Worm (Caenorhabditis elegans) whole organism, young adult: ENCODE results near the gene ymel-1.
A peak's percentile ranks its signal among the peaks of the same experiment; 100 is the strongest.

Experiments used
- C17E4.6 ChIP-seq: fragments of 200-800 bp; sonication (Bioruptor generic); IDR thresholded peaks from 2 replicates; pipeline ENCODE4 v1.3.6; 2022; ENCODE audit warnings: missing genetic modification reagents, missing genetic modification characterization, missing compliant biosample characterization
- F55B11.4 ChIP-seq: sonication (generic microtip); optimal IDR thresholded peaks from 2 replicates; lab custom pipeline; 2016; ENCODE audit warnings: missing compliant biosample characterization, missing genetic modification characterization, borderline replicate concordance; ENCODE audit not compliant: insufficient read depth
- K12H6.12 ChIP-seq: fragments of 200-800 bp; sonication (Bioruptor generic); optimal IDR thresholded peaks from 2 replicates; lab custom pipeline; 2018; ENCODE audit warnings: mild to moderate bottlenecking, missing genetic modification characterization, missing compliant biosample characterization
- T07F8.4 ChIP-seq: sonication (generic microtip); optimal IDR thresholded peaks from 2 replicates; lab custom pipeline; 2016; ENCODE audit warnings: mild to moderate bottlenecking, missing genetic modification characterization, moderate library complexity, missing compliant biosample characterization
- Y67H2A.10 ChIP-seq: fragments of 200-800 bp; sonication (Bioruptor generic); conservative IDR thresholded peaks from 2 replicates; pipeline ENCODE4 v1.3.6; 2022; ENCODE audit warnings: missing genetic modification reagents, missing genetic modification characterization, missing compliant biosample characterization
- aptf-2 ChIP-seq: fragments of 200-800 bp; sonication (Bioruptor generic); conservative IDR thresholded peaks from 2 replicates; pipeline ENCODE4 v1.3.6; 2022; ENCODE audit warnings: missing genetic modification reagents, missing genetic modification characterization, missing compliant biosample characterization
- aptf-3 ChIP-seq: fragments of 200-800 bp; sonication (Bioruptor generic); IDR thresholded peaks from 2 replicates; pipeline ENCODE4 v1.3.6; 2022; ENCODE audit warnings: missing genetic modification characterization, missing compliant biosample characterization
- attf-3 ChIP-seq: fragments of 200-800 bp; sonication (Bioruptor generic); conservative IDR thresholded peaks from 2 replicates; pipeline ENCODE4 v1.3.6; 2022; ENCODE audit warnings: missing genetic modification reagents, missing genetic modification characterization, missing compliant biosample characterization
- attf-6 ChIP-seq: fragments of 200-800 bp; sonication (Bioruptor generic); IDR thresholded peaks from 2 replicates; pipeline ENCODE4 v1.3.6; 2022; ENCODE audit warnings: missing genetic modification reagents, missing genetic modification characterization, missing compliant biosample characterization
- bed-2 ChIP-seq: fragments of 200-800 bp; sonication (Bioruptor generic); IDR thresholded peaks from 2 replicates; pipeline ENCODE4 v1.3.6; 2022; ENCODE audit warnings: missing genetic modification reagents, missing genetic modification characterization, missing compliant biosample characterization
- cebp-1 ChIP-seq, 2 experiments: fragments of 200-800 bp in 1 of 2; sonication (Bioruptor generic) in 1 of 2; sonication (generic microtip) in 1 of 2; IDR thresholded peaks in 1 of 2; optimal IDR thresholded peaks in 1 of 2; 2 replicates each; pipeline versions ENCODE4 v1.3.6 to Lab custom; 2017 to 2022; ENCODE audit warnings: missing compliant biosample characterization in 2 of 2, missing genetic modification characterization in 2 of 2, mild to moderate bottlenecking in 1 of 2, missing genetic modification reagents in 1 of 2, moderate library complexity in 1 of 2
- ceh-27 ChIP-seq: fragments of 200-800 bp; sonication (Bioruptor generic); optimal IDR thresholded peaks from 2 replicates; lab custom pipeline; 2018; ENCODE audit warnings: mild to moderate bottlenecking, missing genetic modification characterization, moderate library complexity, missing compliant biosample characterization
- ceh-91 ChIP-seq: fragments of 200-800 bp; sonication (Bioruptor generic); IDR thresholded peaks from 2 replicates; pipeline ENCODE4 v1.3.6; 2022; ENCODE audit warnings: missing genetic modification reagents, missing genetic modification characterization, missing compliant biosample characterization
- egrh-3 ChIP-seq: fragments of 200-800 bp; sonication (Bioruptor generic); IDR thresholded peaks from 2 replicates; pipeline ENCODE4 v1.3.6; 2022; ENCODE audit warnings: missing genetic modification reagents, missing genetic modification characterization, missing compliant biosample characterization
- him-1 ChIP-seq: sonication (generic microtip); optimal IDR thresholded peaks from 2 replicates; lab custom pipeline; 2016; ENCODE audit warnings: missing genotype, missing genetic modification reagents, missing genetic modification characterization, missing compliant biosample characterization
- hmg-1.2 ChIP-seq: fragments of 200-800 bp; sonication (Bioruptor generic); IDR thresholded peaks from 2 replicates; pipeline ENCODE4 v1.3.6; 2022; ENCODE audit warnings: missing genetic modification reagents, missing genetic modification characterization, missing compliant biosample characterization
- hsf-1 ChIP-seq: fragments of 200-800 bp; sonication (Bioruptor generic); IDR thresholded peaks from 2 replicates; pipeline ENCODE4 v1.3.6; 2022; ENCODE audit warnings: missing genetic modification reagents, missing genetic modification characterization, missing compliant biosample characterization
- let-526 ChIP-seq: fragments of 200-800 bp; sonication (Bioruptor generic); IDR thresholded peaks from 2 replicates; pipeline ENCODE4 v1.3.6; 2022; ENCODE audit warnings: missing genetic modification reagents, missing genetic modification characterization, missing compliant biosample characterization
- let-607 ChIP-seq, 2 experiments: fragments of 200-800 bp in 1 of 2; sonication (Bioruptor generic) in 1 of 2; sonication (generic microtip) in 1 of 2; optimal IDR thresholded peaks; 2 replicates each; lab custom pipeline; 2016 to 2018; ENCODE audit warnings: mild to moderate bottlenecking in 2 of 2, missing compliant biosample characterization in 2 of 2, missing genetic modification characterization in 2 of 2, moderate library complexity in 2 of 2, missing genotype in 1 of 2
- lin-26 ChIP-seq: fragments of 200-800 bp; sonication (Bioruptor generic); IDR thresholded peaks from 2 replicates; pipeline ENCODE4 v1.3.6; 2022; ENCODE audit warnings: missing genetic modification reagents, missing genetic modification characterization, missing compliant biosample characterization
- lin-54 ChIP-seq: fragments of 200-800 bp; sonication (Bioruptor generic); optimal IDR thresholded peaks from 2 replicates; lab custom pipeline; 2018; ENCODE audit warnings: mild to moderate bottlenecking, missing genetic modification characterization, missing compliant biosample characterization
- lir-1 ChIP-seq: fragments of 200-800 bp; sonication (Bioruptor generic); conservative IDR thresholded peaks from 2 replicates; pipeline ENCODE4 v1.3.6; 2022; ENCODE audit warnings: missing genetic modification reagents, missing genetic modification characterization, missing compliant biosample characterization
- lsl-1 ChIP-seq: fragments of 200-800 bp; sonication (Bioruptor generic); optimal IDR thresholded peaks from 2 replicates; lab custom pipeline; 2018; ENCODE audit warnings: mild to moderate bottlenecking, missing genetic modification characterization, moderate library complexity, missing compliant biosample characterization
- madf-10 ChIP-seq: sonication (generic microtip); optimal IDR thresholded peaks from 2 replicates; lab custom pipeline; 2016; ENCODE audit warnings: mild to moderate bottlenecking, missing genetic modification characterization, missing compliant biosample characterization
- madf-6 ChIP-seq: fragments of 200-800 bp; sonication (Bioruptor generic); IDR thresholded peaks from 2 replicates; pipeline ENCODE4 v1.3.6; 2022; ENCODE audit warnings: missing genetic modification reagents, missing genetic modification characterization, missing compliant biosample characterization
- madf-8 ChIP-seq: fragments of 200-800 bp; sonication (Bioruptor generic); conservative IDR thresholded peaks from 2 replicates; pipeline ENCODE4 v1.3.6; 2022; ENCODE audit warnings: missing genetic modification reagents, missing genetic modification characterization, missing compliant biosample characterization
- mcd-1 ChIP-seq: fragments of 200-800 bp; sonication (Bioruptor generic); IDR thresholded peaks from 2 replicates; pipeline ENCODE4 v1.3.6; 2022; ENCODE audit warnings: missing genetic modification reagents, missing genetic modification characterization, missing compliant biosample characterization
- mel-28 ChIP-seq: sonication (generic microtip); optimal IDR thresholded peaks from 2 replicates; lab custom pipeline; 2016; ENCODE audit warnings: borderline replicate concordance, mild to moderate bottlenecking, missing genetic modification characterization, missing compliant biosample characterization
- nfya-1 ChIP-seq: sonication (generic microtip); optimal IDR thresholded peaks from 2 replicates; lab custom pipeline; 2017; ENCODE audit warnings: antibody characterized with exemption, missing compliant biosample characterization, missing genetic modification characterization, borderline replicate concordance; ENCODE audit not compliant: insufficient read depth
- nfyb-1 ChIP-seq: fragments of 200-800 bp; sonication (Bioruptor generic); IDR thresholded peaks from 2 replicates; pipeline ENCODE4 v1.3.6; 2022; ENCODE audit warnings: missing genetic modification reagents, missing genetic modification characterization, missing compliant biosample characterization
- pha-4 ChIP-seq: fragments of 150-350 bp; sonication (generic microtip); optimal IDR thresholded peaks from 2 replicates; lab custom pipeline; 2014; ENCODE audit warnings: missing biosample characterization, missing genetic modification reagents, missing genetic modification characterization
- rcor-1 ChIP-seq: fragments of 200-800 bp; sonication (Bioruptor generic); IDR thresholded peaks from 2 replicates; pipeline ENCODE4 v1.3.6; 2022; ENCODE audit warnings: missing genetic modification reagents, missing genetic modification characterization, missing compliant biosample characterization
- rec-8 ChIP-seq, 2 experiments: sonication (generic microtip); optimal IDR thresholded peaks; 2 replicates each; lab custom pipeline; 2016; ENCODE audit warnings: mild to moderate bottlenecking in 2 of 2, missing genetic modification characterization in 2 of 2, missing genetic modification reagents in 2 of 2, missing genotype in 2 of 2, missing biosample characterization in 1 of 2, missing compliant biosample characterization in 1 of 2, moderate library complexity in 1 of 2
- repo-1 ChIP-seq: sonication (generic microtip); optimal IDR thresholded peaks from 2 replicates; lab custom pipeline; 2017; ENCODE audit warnings: mild to moderate bottlenecking, missing genetic modification characterization, missing compliant biosample characterization
- snpc-1.1 ChIP-seq: sonication (generic microtip); optimal IDR thresholded peaks from 2 replicates; lab custom pipeline; 2017; ENCODE audit warnings: missing genetic modification characterization, mild to moderate bottlenecking, missing compliant biosample characterization, antibody characterized with exemption, moderate library complexity, missing genotype, missing genetic modification reagents; ENCODE audit not compliant: insufficient read depth
- snpc-1.3 ChIP-seq: sonication (generic microtip); optimal IDR thresholded peaks from 2 replicates; lab custom pipeline; 2017; ENCODE audit warnings: missing genetic modification characterization, mild to moderate bottlenecking, missing compliant biosample characterization, antibody characterized with exemption, moderate library complexity, missing genotype, missing genetic modification reagents; ENCODE audit not compliant: insufficient read depth
- snpc-3.4 ChIP-seq: sonication (generic microtip); optimal IDR thresholded peaks from 2 replicates; lab custom pipeline; 2017; ENCODE audit warnings: missing genetic modification characterization, mild to moderate bottlenecking, missing compliant biosample characterization, antibody characterized with exemption, moderate library complexity, missing genotype, missing genetic modification reagents
- snpc-4 ChIP-seq, 5 experiments: fragments of 150-350 bp in 1 of 5; sonication (generic microtip) in 4 of 5; optimal IDR thresholded peaks; 2 replicates each; lab custom pipeline; 2014 to 2018; ENCODE audit warnings: missing genetic modification characterization in 5 of 5, missing biosample characterization in 3 of 5, antibody characterized with exemption in 2 of 5, mild to moderate bottlenecking in 2 of 5, missing compliant biosample characterization in 2 of 5, missing genotype in 2 of 5, moderate library complexity in 2 of 5, missing genetic modification reagents in 1 of 5
- somi-1 ChIP-seq: fragments of 200-800 bp; sonication (Bioruptor generic); optimal IDR thresholded peaks from 2 replicates; lab custom pipeline; 2018; ENCODE audit warnings: mild to moderate bottlenecking, missing genetic modification characterization, missing compliant biosample characterization
- unc-130 ChIP-seq: sonication (generic microtip); optimal IDR thresholded peaks from 2 replicates; lab custom pipeline; 2016; ENCODE audit warnings: missing genetic modification reagents, missing genetic modification characterization, missing compliant biosample characterization
- unc-62 ChIP-seq: fragments of 150-350 bp; optimal IDR thresholded peaks from 2 replicates; lab custom pipeline; 2014; ENCODE audit warnings: missing biosample characterization, missing genetic modification reagents, missing genetic modification characterization
- xnd-1 ChIP-seq: sonication (generic microtip); optimal IDR thresholded peaks from 2 replicates; lab custom pipeline; 2016; ENCODE audit warnings: missing genotype, missing genetic modification reagents, missing genetic modification characterization, missing compliant biosample characterization
- ztf-18 ChIP-seq: sonication (generic microtip); optimal IDR thresholded peaks from 2 replicates; lab custom pipeline; 2016; ENCODE audit warnings: missing genotype, mild to moderate bottlenecking, missing genetic modification characterization, missing compliant biosample characterization

The ymel-1 gene

ce11 chrIII:10460427-10461163 is 44.7 kb downstream of the ymel-1 start, which contains the start of gene ecps-1 (continued):
- TF ChIP-seq attf-3 (GFP tag; lab: Robert Waterston, UW) (peak; percentile 70), somi-1 (GFP tag; lab: Kevin White, UChicago) (peak; percentile 48), snpc-1.1 (tag; lab: Kevin White, UChicago) (peak; percentile 73), ceh-91 (peak; percentile 86), nfya-1 (tag; lab: Kevin White, UChicago) (no peak), egrh-3 (GFP tag; lab: Robert Waterston, UW) (peak; percentile 44; the same call in 1 of the 2 replicates), hsf-1 (GFP tag; lab: Robert Waterston, UW) (no peak), mcd-1 (GFP tag; lab: Robert Waterston, UW) (peak; percentile 98), unc-62 (GFP tag; lab: Kevin White, UChicago) (no peak), lin-26 (GFP tag; lab: Robert Waterston, UW) (peak; percentile 25; the same call in 1 of the 2 replicates), him-1 (tag; lab: Kevin White, UChicago) (no peak), let-526 (GFP tag; lab: Robert Waterston, UW) (peak; percentile 68; the same call in 1 of the 2 replicates), nfyb-1 (GFP tag; lab: Robert Waterston, UW) (0 out of 2 replicates have a peak, but pooled peaks have one; percentile 54), xnd-1 (no peak), madf-10 (tag; lab: Kevin White, UChicago) (peak; percentile 76), let-607 (tag; optimal IDR thresholded peaks at IDR 0.05; lab: Kevin White, UChicago) (peak; percentile 14 to 19), lir-1 (peak; percentile 88), unc-130 (GFP tag; lab: Kevin White, UChicago) (peak; percentile 93), madf-8 (GFP tag; lab: Robert Waterston, UW) (peak; percentile 68), Y67H2A.10 (GFP tag; lab: Robert Waterston, UW) (peak; percentile 62; the same call in 1 of the 2 replicates), lsl-1 (GFP tag; lab: Kevin White, UChicago) (peak; percentile 79), C17E4.6 (peak; percentile 70), aptf-2 (GFP tag; lab: Robert Waterston, UW) (peak; percentile 74; the same call in 1 of the 2 replicates), T07F8.4 (tag; lab: Kevin White, UChicago) (peak; percentile 60), ztf-18 (tag; lab: Kevin White, UChicago) (peak; percentile 61), attf-6 (GFP tag; lab: Robert Waterston, UW) (peak; percentile 78; the same call in 1 of the 2 replicates), hmg-1.2 (GFP tag; lab: Robert Waterston, UW) (peak; percentile 82), F55B11.4 (tag; lab: Kevin White, UChicago) (no peak), K12H6.12 (tag; lab: Kevin White, UChicago) (peak; percentile 63), madf-6 (GFP tag; lab: Robert Waterston, UW) (peak; percentile 84), aptf-3 (GFP tag; lab: Robert Waterston, UW) (no peak), snpc-4 (GFP tag; optimal IDR thresholded peaks at IDR 0.05; lab: Kevin White, UChicago) (peak; percentile 76), snpc-4 (tag; optimal IDR thresholded peaks at IDR 0.05; lab: Kevin White, UChicago) (peak; percentile 44 to 76 (median 54)), repo-1 (tag; lab: Kevin White, UChicago) (no peak), snpc-1.3 (tag; lab: Kevin White, UChicago) (peak; percentile 79), bed-2 (GFP tag; lab: Robert Waterston, UW) (peak; percentile 62; the same call in 1 of the 2 replicates), snpc-3.4 (tag; lab: Kevin White, UChicago) (peak; percentile 91), rcor-1 (peak; percentile 93), rec-8 (tag; optimal IDR thresholded peaks at IDR 0.05; lab: Kevin White, UChicago) (peak; percentile 6 to 37), pha-4 (peak; percentile 67), cebp-1 (GFP tag; IDR thresholded peaks at IDR 0.05; lab: Robert Waterston, UW) (peak; percentile 64), cebp-1 (tag; optimal IDR thresholded peaks at IDR 0.05; lab: Kevin White, UChicago) (peak; percentile 69), mel-28 (tag; lab: Kevin White, UChicago) (no peak), ceh-27 (GFP tag; lab: Kevin White, UChicago) (peak; percentile 91), lin-54 (GFP tag; lab: Kevin White, UChicago) (peak; percentile 88)
